Fruit fly (Drosophila melanogaster) whole organism, prepupa: Measurements from ENCODE around the gene CG46311.

Experiments used
- CG10631 ChIP-seq: fragments of 200-800 bp; sonication (Bioruptor generic); optimal IDR thresholded peaks from 2 replicates; lab custom pipeline; 2016; ENCODE audit warnings: missing biosample characterization, missing genetic modification characterization
- CG15336 ChIP-seq: fragments of 200-800 bp; sonication (Bioruptor generic); IDR thresholded peaks from 2 replicates; pipeline ENCODE4 v1.3.6; 2022; ENCODE audit warnings: missing biosample characterization, missing genetic modification characterization
- CG1621 ChIP-seq: fragments of 200-800 bp; sonication (Bioruptor generic); optimal IDR thresholded peaks from 3 replicates; lab custom pipeline; 2018; ENCODE audit warnings: missing biosample characterization, mild to moderate bottlenecking, missing genetic modification characterization
- CG16779 ChIP-seq: fragments of 200-800 bp; sonication (Bioruptor generic); optimal IDR thresholded peaks from 3 replicates; lab custom pipeline; 2017; ENCODE audit warnings: missing biosample characterization, mild to moderate bottlenecking, missing genetic modification characterization
- CG3032 ChIP-seq: fragments of 200-800 bp; optimal IDR thresholded peaks from 2 replicates; lab custom pipeline; 2019; ENCODE audit warnings: missing biosample characterization, mild to moderate bottlenecking, missing genetic modification characterization, moderate library complexity
- CG32006 ChIP-seq: fragments of 200-800 bp; sonication (Bioruptor generic); optimal IDR thresholded peaks from 3 replicates; lab custom pipeline; 2017; ENCODE audit warnings: missing biosample characterization, mild to moderate bottlenecking, missing genetic modification characterization
- CG6163 ChIP-seq: fragments of 200-800 bp; sonication (Bioruptor generic); IDR thresholded peaks from 3 replicates; pipeline ENCODE4 v1.3.6; 2022; ENCODE audit warnings: missing biosample characterization, missing genetic modification characterization
- CG6854 ChIP-seq: fragments of 200-800 bp; sonication (Bioruptor generic); optimal IDR thresholded peaks from 2 replicates; lab custom pipeline; 2017; ENCODE audit warnings: missing biosample characterization, mild to moderate bottlenecking, missing genetic modification characterization
- CG8119 ChIP-seq: fragments of 200-800 bp; sonication (Bioruptor generic); IDR thresholded peaks from 3 replicates; pipeline ENCODE4 v1.3.6; 2022; ENCODE audit warnings: missing biosample characterization, missing genetic modification characterization
- CG8319 ChIP-seq: fragments of 200-800 bp; sonication (Bioruptor generic); optimal IDR thresholded peaks from 3 replicates; lab custom pipeline; 2016; ENCODE audit warnings: missing biosample characterization, missing genetic modification characterization
- Eip78C ChIP-seq: fragments of 200-800 bp; sonication (Bioruptor generic); peaks from one replicate; lab custom pipeline; 2016; ENCODE audit warnings: missing biosample characterization, missing genetic modification characterization
- Gug ChIP-seq: fragments of 200-800 bp; sonication (Bioruptor generic); IDR thresholded peaks from 2 replicates; pipeline ENCODE4 v1.3.6; 2022; ENCODE audit warnings: missing biosample characterization, missing genetic modification characterization
- Hr39 ChIP-seq: fragments of 200-800 bp; sonication (Bioruptor generic); optimal IDR thresholded peaks from 2 replicates; lab custom pipeline; 2016; ENCODE audit warnings: missing biosample characterization, missing genetic modification characterization
- Hr4 ChIP-seq: fragments of 200-800 bp; sonication (Bioruptor generic); optimal IDR thresholded peaks from 3 replicates; lab custom pipeline; 2016; ENCODE audit warnings: missing biosample characterization, missing genetic modification characterization
- Met ChIP-seq: fragments of 200-800 bp; sonication (Bioruptor generic); optimal IDR thresholded peaks from 3 replicates; lab custom pipeline; 2016; ENCODE audit warnings: missing biosample characterization, missing genetic modification characterization
- Smox ChIP-seq: fragments of 200-800 bp; sonication (Bioruptor generic); optimal IDR thresholded peaks from 3 replicates; lab custom pipeline; 2016; ENCODE audit warnings: missing biosample characterization, missing genetic modification characterization
- Sox15 ChIP-seq: fragments of 200-800 bp; sonication (Bioruptor generic); optimal IDR thresholded peaks from 3 replicates; lab custom pipeline; 2016; ENCODE audit warnings: missing biosample characterization, missing genetic modification characterization
- achi ChIP-seq: fragments of 200-800 bp; sonication (Bioruptor generic); optimal IDR thresholded peaks from 3 replicates; lab custom pipeline; 2016; ENCODE audit warnings: missing biosample characterization, missing genetic modification characterization
- dac ChIP-seq: fragments of 200-800 bp; sonication (Bioruptor generic); optimal IDR thresholded peaks from 2 replicates; lab custom pipeline; 2017; ENCODE audit warnings: missing biosample characterization, mild to moderate bottlenecking, missing genetic modification characterization
- eg ChIP-seq: fragments of 200-800 bp; sonication (Bioruptor generic); IDR thresholded peaks from 3 replicates; pipeline ENCODE4 v1.3.6; 2022; ENCODE audit warnings: missing biosample characterization, missing genetic modification characterization
- esn ChIP-seq: fragments of 200-800 bp; sonication (Bioruptor generic); optimal IDR thresholded peaks from 2 replicates; lab custom pipeline; 2016; ENCODE audit warnings: missing biosample characterization, mild to moderate bottlenecking, missing genetic modification characterization, moderate library complexity
- fd59A ChIP-seq: fragments of 200-800 bp; sonication (Bioruptor generic); optimal IDR thresholded peaks from 2 replicates; lab custom pipeline; 2017; ENCODE audit warnings: missing biosample characterization, mild to moderate bottlenecking, missing genetic modification characterization, missing genetic modification reagents
- fkh ChIP-seq: fragments of 200-800 bp; sonication (Bioruptor generic); optimal IDR thresholded peaks from 3 replicates; lab custom pipeline; 2017; ENCODE audit warnings: missing biosample characterization, mild to moderate bottlenecking, missing genetic modification characterization, moderate library complexity
- lz ChIP-seq: fragments of 200-800 bp; sonication (Bioruptor generic); optimal IDR thresholded peaks from 3 replicates; lab custom pipeline; 2016; ENCODE audit warnings: missing biosample characterization, missing genetic modification characterization
- net ChIP-seq: fragments of 200-800 bp; sonication (Bioruptor generic); optimal IDR thresholded peaks from 3 replicates; lab custom pipeline; 2016; ENCODE audit warnings: missing biosample characterization, missing genetic modification characterization
- svp ChIP-seq: fragments of 200-800 bp; sonication (Bioruptor generic); peaks from one replicate; lab custom pipeline; 2016; ENCODE audit warnings: missing biosample characterization, missing genetic modification characterization
- topi ChIP-seq: fragments of 200-800 bp; sonication (Bioruptor generic); optimal IDR thresholded peaks from 3 replicates; lab custom pipeline; 2016; ENCODE audit warnings: missing biosample characterization, missing genetic modification characterization
- vri ChIP-seq: fragments of 200-800 bp; sonication (Bioruptor generic); optimal IDR thresholded peaks from 3 replicates; lab custom pipeline; 2016; ENCODE audit warnings: missing biosample characterization, mild to moderate bottlenecking, missing genetic modification characterization

Gene CG46311

DNA sequence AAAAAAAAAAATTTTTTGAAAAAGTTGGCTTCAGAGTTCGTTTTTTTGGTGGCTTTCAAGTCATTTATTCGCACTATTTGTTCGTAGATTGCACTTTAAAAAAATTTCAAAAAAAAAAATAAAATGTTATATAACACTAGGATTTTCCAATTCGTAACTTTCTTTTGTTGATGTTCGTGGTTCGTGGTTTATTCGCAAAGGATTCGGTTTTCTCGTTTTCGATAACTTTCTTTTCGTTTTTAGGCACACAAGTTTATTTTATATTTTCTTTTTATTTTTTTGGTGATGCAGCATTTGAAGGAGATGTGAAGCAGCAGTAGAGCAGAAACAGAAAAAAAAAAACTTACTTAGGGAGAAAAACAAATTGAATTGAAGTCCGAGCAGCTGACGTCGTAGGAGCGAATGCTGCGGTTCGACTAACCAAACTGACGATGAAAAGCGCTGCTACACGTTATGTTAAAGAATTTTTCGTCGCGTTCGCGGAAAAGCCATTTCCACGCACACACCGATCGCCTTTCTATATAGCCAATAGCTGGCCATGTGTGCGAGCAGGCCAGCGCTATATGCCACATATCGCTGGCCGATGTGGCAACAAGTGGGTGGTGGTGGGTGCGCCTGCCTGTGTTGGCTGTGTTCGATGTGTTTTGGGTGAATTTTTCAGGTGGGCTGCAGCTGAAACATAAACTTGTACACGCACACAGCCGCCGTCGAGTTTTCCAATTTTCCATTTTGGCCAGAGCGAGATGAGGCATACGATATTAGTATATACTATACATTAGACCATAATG lies 38.6 kb downstream of the CG46311 start, which contains the start of gene up:
up (minus strand) TSS at position 508 of the 788 bp plus-strand sequence.
- TF ChIP-seq svp (no peak), CG32006 (GFP tag; lab: Kevin White, UChicago) (no peak), eg (GFP tag; lab: Robert Waterston, UW) (0 out of 3 replicates have a peak, but pooled peaks have one; percentile 21), Met (GFP tag; lab: Kevin White, UChicago) (no peak)

- TF ChIP-seq Sox15 (GFP tag; lab: Kevin White, UChicago) (no peak), esn (GFP tag; lab: Kevin White, UChicago) (no peak), achi (GFP tag; lab: Kevin White, UChicago) (no peak), Smox (GFP tag; lab: Kevin White, UChicago) (no peak), fd59A (GFP tag; lab: Kevin White, UChicago) (no peak), net (no peak), CG10631 (GFP tag; lab: Kevin White, UChicago) (no peak), dac (GFP tag; lab: Kevin White, UChicago) (no peak), Hr4 (GFP tag; lab: Kevin White, UChicago) (no peak), CG8319 (no peak), topi (GFP tag; lab: Kevin White, UChicago) (no peak), lz (GFP tag; lab: Kevin White, UChicago) (no peak), CG1621 (tag; lab: Kevin White, UChicago) (no peak), fkh (GFP tag; lab: Kevin White, UChicago) (no peak)
These were observed 40.9 kb downstream of the CG46311 start for dm6 chrX:13604499-13604898.

- no peak for TF ChIP-seq CG6854 (GFP tag; lab: Kevin White, UChicago)
- TF ChIP-seq, all 60 proteins: peak for 0
These were observed 41.8 kb downstream of the CG46311 start, which contains the start of gene CG11178 for dm6 chrX:13605381-13605780. CG11178 (plus strand) TSS chrX:13605681.

- no peak for TF ChIP-seq net
- TF ChIP-seq Eip78C (GFP tag; lab: Kevin White, UChicago): no peak
- no peak for TF ChIP-seq CG16779 (tag; lab: Kevin White, UChicago)
- TF ChIP-seq Smox (GFP tag; lab: Kevin White, UChicago): no peak
- TF ChIP-seq esn (GFP tag; lab: Kevin White, UChicago): peak; percentile 10
- peak; percentile 24 for TF ChIP-seq CG3032 (tag; lab: Kevin White, UChicago)
- TF ChIP-seq fkh (GFP tag; lab: Kevin White, UChicago): no peak
- no peak for TF ChIP-seq CG15336 (GFP tag; lab: Robert Waterston, UW)
- no peak for TF ChIP-seq Gug (GFP tag; lab: Robert Waterston, UW)
- TF ChIP-seq Hr39 (GFP tag; lab: Kevin White, UChicago): no peak
- no peak for TF ChIP-seq CG6163 (GFP tag; lab: Robert Waterston, UW)
These were observed 42.4 kb downstream of the CG46311 start for dm6 chrX:13605942-13606491.

- no peak for TF ChIP-seq vri (GFP tag; lab: Kevin White, UChicago)
- TF ChIP-seq fkh (GFP tag; lab: Kevin White, UChicago): peak; percentile 88
These were observed 48.3 kb downstream of the CG46311 start, which contains the start of the genes Ndc80 and BthD for dm6 chrX:13611884-13612283. Ndc80 (minus strand) TSS chrX:13612062. BthD (plus strand) TSS chrX:13612131.

DNA sequence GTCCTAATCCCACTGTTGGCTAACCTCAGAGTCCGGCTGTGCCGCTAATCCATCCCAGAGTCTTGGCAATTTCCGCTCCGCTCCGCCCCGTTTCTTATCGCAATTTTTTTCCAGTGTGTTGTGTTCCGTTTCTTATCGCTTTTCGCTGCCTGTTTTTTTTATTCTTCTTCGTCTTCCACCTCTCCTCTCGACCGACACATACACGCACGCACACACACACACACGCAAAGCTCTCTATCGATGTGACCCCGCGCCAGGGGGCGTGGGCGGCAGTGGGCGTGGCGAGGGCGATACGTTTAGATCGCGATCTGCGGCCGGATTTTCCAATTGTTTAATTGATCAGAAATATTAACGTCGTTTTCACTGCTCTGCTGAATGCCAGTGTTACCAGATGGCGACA lies 52.4 kb downstream of the CG46311 start:
- TF ChIP-seq dac (GFP tag; lab: Kevin White, UChicago): no peak
- TF ChIP-seq CG6163 (GFP tag; lab: Robert Waterston, UW): 0 out of 3 replicates have a peak, but pooled peaks have one; percentile 14
- TF ChIP-seq CG8319: no peak
- no peak for TF ChIP-seq Hr39 (GFP tag; lab: Kevin White, UChicago)
- peak; percentile 33 for TF ChIP-seq CG1621 (tag; lab: Kevin White, UChicago)
- no peak for TF ChIP-seq esn (GFP tag; lab: Kevin White, UChicago)
- no peak for TF ChIP-seq CG8119
- no peak for TF ChIP-seq CG32006 (GFP tag; lab: Kevin White, UChicago)
- peak; percentile 25 for TF ChIP-seq CG6854 (GFP tag; lab: Kevin White, UChicago)
- no peak for TF ChIP-seq fkh (GFP tag; lab: Kevin White, UChicago)
- peak; percentile 28; the same call in 1 of the 2 replicates for TF ChIP-seq CG15336 (GFP tag; lab: Robert Waterston, UW)
- TF ChIP-seq CG3032 (tag; lab: Kevin White, UChicago): peak; percentile 8
